Fruit fly (Drosophila melanogaster): ENCODE results near the gene CG8209.
A peak's percentile ranks its signal among the peaks of the same experiment; 100 is the strongest.

The CG8209 gene

dm6 chr3L:7976081-7976483 lies at the start of gene CG8209, which contains the start of gene HP4 (continued):
- peak; percentile 59 for TF ChIP-seq salm (tag; optimal IDR thresholded peaks at IDR 0.05)
- TF ChIP-seq H15 (GFP tag; IDR thresholded peaks at IDR 0.05), result peak; percentile 76; the same call in 2 of the 3 replicates
- TF ChIP-seq CG10321 (GFP tag; IDR thresholded peaks at IDR 0.05), result peak; percentile 21; the same call in 1 of the 2 replicates
- TF ChIP-seq NK7.1 (GFP tag; optimal IDR thresholded peaks at IDR 0.05), result peak; percentile 42
- TF ChIP-seq Spps (tag; optimal IDR thresholded peaks at IDR 0.05), result peak; percentile 74
- peak; percentile 95 for TF ChIP-seq CG12391 (tag; optimal IDR thresholded peaks at IDR 0.05)
- TF ChIP-seq nmo (GFP tag; optimal IDR thresholded peaks at IDR 0.05), result peak; percentile 97
- TF ChIP-seq Ets97D (GFP tag; optimal IDR thresholded peaks at IDR 0.05), result peak; percentile 32
- no peak for TF ChIP-seq Mes4 (GFP tag; optimal IDR thresholded peaks at IDR 0.05)
- no peak for TF ChIP-seq CG31365 (tag; optimal IDR thresholded peaks at IDR 0.05)
- TF ChIP-seq Nf-YB (GFP tag; optimal IDR thresholded peaks at IDR 0.05), result peak; percentile 63
- no peak for TF ChIP-seq CG3838 (GFP tag; optimal IDR thresholded peaks at IDR 0.05)
- TF ChIP-seq amos (GFP tag; IDR thresholded peaks at IDR 0.05; ENCODE audit: partially characterized antibody), result peak; percentile 92
- TF ChIP-seq mld (GFP tag; IDR thresholded peaks at IDR 0.05; ENCODE audit: partially characterized antibody), result peak; percentile 83; the same call in 2 of the 3 replicates
- peak; percentile 62 for TF ChIP-seq CG10147 (GFP tag; optimal IDR thresholded peaks at IDR 0.05)
- TF ChIP-seq Poxn (GFP tag; IDR thresholded peaks at IDR 0.05), result peak; percentile 21; the same call in 1 of the 2 replicates
- TF ChIP-seq Tbp (GFP tag; optimal IDR thresholded peaks at IDR 0.05), result no peak
- no peak for TF ChIP-seq dati (GFP tag; IDR thresholded peaks at IDR 0.05)
- peak; percentile 39 for TF ChIP-seq CG3163 (GFP tag; optimal IDR thresholded peaks at IDR 0.05)
- no peak for TF ChIP-seq HLHmδ (GFP tag; optimal IDR thresholded peaks at IDR 0.05)
- TF ChIP-seq pan (optimal IDR thresholded peaks at IDR 0.05), result no peak
- peak in 1 of 2 experiments; percentile 91 for TF ChIP-seq pan (GFP tag; optimal IDR thresholded peaks at IDR 0.05 in 1 of 2, IDR thresholded peaks at IDR 0.05 in 1 of 2)
- TF ChIP-seq CG17328 (GFP tag; IDR thresholded peaks at IDR 0.05), result peak; percentile 89
- peak; percentile 91 for TF ChIP-seq CG6791 (GFP tag; IDR thresholded peaks at IDR 0.05; ENCODE audit: partially characterized antibody)
- peak; percentile 52 for TF ChIP-seq Dad (GFP tag; optimal IDR thresholded peaks at IDR 0.05)
- TF ChIP-seq MTF-1 (GFP tag; optimal IDR thresholded peaks at IDR 0.05; ENCODE audit: borderline replicate concordance), result peak; percentile 22
- TF ChIP-seq nom (GFP tag; optimal IDR thresholded peaks at IDR 0.05), result peak; percentile 65
- peak; percentile 23 for TF ChIP-seq CG1792 (GFP tag; optimal IDR thresholded peaks at IDR 0.05)
- TF ChIP-seq CG3995 (GFP tag; optimal IDR thresholded peaks at IDR 0.05), result peak; percentile 29
- peak; percentile 55 for TF ChIP-seq D19B (GFP tag; optimal IDR thresholded peaks at IDR 0.05)
- peak; percentile 86 for TF ChIP-seq CG8388 (GFP tag; optimal IDR thresholded peaks at IDR 0.05)
- TF ChIP-seq MBD-R2 (GFP tag; IDR thresholded peaks at IDR 0.05), result peak; percentile 89
- TF ChIP-seq fd3F (GFP tag; optimal IDR thresholded peaks at IDR 0.05), result peak; percentile 74
- peak; percentile 13 to 85 for TF ChIP-seq bsh (GFP tag; optimal IDR thresholded peaks at IDR 0.05)
- peak; percentile 76; the same call in 1 of the 2 replicates for TF ChIP-seq NFAT (GFP tag; IDR thresholded peaks at IDR 0.05)
- TF ChIP-seq ATbp (GFP tag; optimal IDR thresholded peaks at IDR 0.05), result peak; percentile 55
- TF ChIP-seq Neu2 (GFP tag; optimal IDR thresholded peaks at IDR 0.05; ENCODE audit: borderline replicate concordance), result no peak
- TF ChIP-seq CG13424 (tag; optimal IDR thresholded peaks at IDR 0.05), result peak; percentile 87
- TF ChIP-seq HLH3B (GFP tag; IDR thresholded peaks at IDR 0.05), result peak; percentile 84
- TF ChIP-seq bigmax (GFP tag; optimal IDR thresholded peaks at IDR 0.05), result no peak
- peak; percentile 92 for TF ChIP-seq zen2 (GFP tag; IDR thresholded peaks at IDR 0.05; ENCODE audit: partially characterized antibody)
- peak; percentile 84 for TF ChIP-seq tin (GFP tag; optimal IDR thresholded peaks at IDR 0.05)
- no peak for TF ChIP-seq CkIIα-i1 (GFP tag; IDR thresholded peaks at IDR 0.05)
- peak; percentile 60 for TF ChIP-seq nau (GFP tag; optimal IDR thresholded peaks at IDR 0.05)
- peak; percentile 18 for TF ChIP-seq CG16863 (GFP tag; optimal IDR thresholded peaks at IDR 0.05)
- TF ChIP-seq CG10979 (tag; optimal IDR thresholded peaks at IDR 0.05), result peak; percentile 80
- TF ChIP-seq CG13775 (GFP tag; optimal IDR thresholded peaks at IDR 0.05), result peak; percentile 88
- TF ChIP-seq cato (GFP tag; optimal IDR thresholded peaks at IDR 0.05; ENCODE audit: borderline replicate concordance), result peak; percentile 60
- peak; percentile 72 for TF ChIP-seq CG7357 (GFP tag; IDR thresholded peaks at IDR 0.05)
- TF ChIP-seq Sry-β (GFP tag; optimal IDR thresholded peaks at IDR 0.05), result peak; percentile 54
